Worm (Caenorhabditis elegans): ENCODE results near the gene pde-2.

pde-2 gene

ce11 chrIII:8956146-8956646, 25.5 kb downstream of the pde-2 start, which contains the start of the genes ZK643.5 and ZK643.2 (continued):
- peak; percentile 68 for TF ChIP-seq lir-3 (tag; optimal IDR thresholded peaks at IDR 0.05; ENCODE audit: poor library complexity)
- TF ChIP-seq dpl-1 (GFP tag; optimal IDR thresholded peaks at IDR 0.05): peak; percentile 75 to 86 (median 79)
- no peak for TF ChIP-seq ceh-88 (GFP tag; IDR thresholded peaks at IDR 0.05)
- TF ChIP-seq nhr-19 (GFP tag; conservative IDR thresholded peaks at IDR 0.05): peak; percentile 63
- peak; percentile 72 for TF ChIP-seq mep-1 (tag; optimal IDR thresholded peaks at IDR 0.05)
- peak; percentile 80 for TF ChIP-seq nhr-71 (tag; optimal IDR thresholded peaks at IDR 0.05)
- peak; percentile 72 for TF ChIP-seq tbx-2 (tag; optimal IDR thresholded peaks at IDR 0.05)
- peak; percentile 66 for TF ChIP-seq C16A3.4 (tag; optimal IDR thresholded peaks at IDR 0.05)
- peak; percentile 61 for TF ChIP-seq dsc-1 (tag; optimal IDR thresholded peaks at IDR 0.05)
- peak; percentile 8 for TF ChIP-seq irx-1 (tag; optimal IDR thresholded peaks at IDR 0.05)
- TF ChIP-seq grh-1 (GFP tag; IDR thresholded peaks at IDR 0.05): no peak
- TF ChIP-seq skn-1 (tag; optimal IDR thresholded peaks at IDR 0.05): peak; percentile 71

DNA sequence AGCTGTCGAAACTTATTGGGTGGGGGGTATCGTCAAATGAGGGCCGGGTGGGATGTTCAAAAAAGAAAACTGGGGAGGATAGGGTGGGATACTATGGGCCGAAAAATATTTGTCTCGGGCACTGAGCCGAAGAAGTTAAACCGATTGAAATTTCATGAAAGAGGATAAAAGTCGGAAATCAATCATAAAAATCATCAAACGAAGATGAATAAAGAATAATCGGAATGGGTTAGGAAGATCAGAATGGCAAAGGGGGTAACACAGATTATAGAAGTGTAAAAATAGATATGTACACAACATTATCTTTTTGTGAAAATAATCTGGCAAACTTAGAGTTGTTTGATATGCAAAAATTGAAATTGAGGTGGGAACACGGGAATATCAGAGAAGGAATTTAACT, 26.2 kb downstream of the pde-2 start:
- no peak for TF ChIP-seq unc-62 (GFP tag; optimal IDR thresholded peaks at IDR 0.05)
- no peak for TF ChIP-seq nhr-85 (tag)

- peak; percentile 38 for TF ChIP-seq lin-14 (GFP tag; optimal IDR thresholded peaks at IDR 0.05)
- TF ChIP-seq fkh-10 (GFP tag; optimal IDR thresholded peaks at IDR 0.05): peak; percentile 51
- TF ChIP-seq sox-4 (tag; optimal IDR thresholded peaks at IDR 0.05): no peak
Measured at ce11 chrIII:8949147-8949546, 32.5 kb downstream of the pde-2 start.

DNA sequence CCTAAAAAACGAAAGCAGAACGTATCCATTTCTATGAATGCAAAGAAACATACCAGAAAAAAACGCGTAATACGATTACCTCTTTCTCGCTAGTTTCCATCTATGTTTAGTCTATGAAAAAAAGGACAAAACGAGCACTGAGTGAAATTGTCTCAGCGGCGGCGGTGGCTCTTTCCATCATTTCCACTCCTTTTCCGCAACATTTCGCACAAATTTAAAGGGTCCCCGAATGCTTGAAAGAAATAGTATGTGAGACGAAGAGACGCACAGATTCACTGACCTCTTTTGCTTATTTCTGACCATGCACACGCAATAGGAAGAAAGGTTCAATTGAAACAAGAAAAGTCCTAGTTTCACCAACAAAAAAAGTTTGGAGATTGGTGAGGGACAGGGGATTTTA, 35.4 kb downstream of the pde-2 start:
- TF ChIP-seq nhr-85 (tag) (no peak), lin-14 (GFP tag; optimal IDR thresholded peaks at IDR 0.05) (peak; percentile 62), fkh-10 (GFP tag; optimal IDR thresholded peaks at IDR 0.05) (peak; percentile 49)

- TF ChIP-seq ama-1 (optimal IDR thresholded peaks at IDR 0.05) (no peak), efl-1 (optimal IDR thresholded peaks at IDR 0.05) (no peak), efl-1 (GFP tag; optimal IDR thresholded peaks at IDR 0.05 in 1 of 2) (peak in 1 of 2 experiments; percentile 84)
Measured at ce11 chrIII:8944357-8944756, 37.3 kb downstream of the pde-2 start, which contains the start of gene dhrr-1. dhrr-1 (plus strand) TSS chrIII:8944657.

ce11 chrIII:8937571-8937970, 44.1 kb downstream of the pde-2 start:
- TF ChIP-seq fos-1 (tag; optimal IDR thresholded peaks at IDR 0.05): peak; percentile 16
- no peak for TF ChIP-seq nhr-76 (tag; optimal IDR thresholded peaks at IDR 0.05)
- TF ChIP-seq mep-1 (tag; optimal IDR thresholded peaks at IDR 0.05): peak; percentile 83
- TF ChIP-seq ceh-8 (GFP tag; optimal IDR thresholded peaks at IDR 0.05): peak; percentile 9
- TF ChIP-seq ceh-82 (tag; optimal IDR thresholded peaks at IDR 0.05): peak; percentile 27 to 74 (median 58)
- no peak for TF ChIP-seq pqm-1 (tag; optimal IDR thresholded peaks at IDR 0.05)
- peak; percentile 52 for TF ChIP-seq snpc-4 (tag; optimal IDR thresholded peaks at IDR 0.05)
- TF ChIP-seq skn-1 (tag; optimal IDR thresholded peaks at IDR 0.05): peak; percentile 72
- peak; percentile 76 for TF ChIP-seq nhr-19 (GFP tag; conservative IDR thresholded peaks at IDR 0.05)
- TF ChIP-seq nhr-84 (tag; optimal IDR thresholded peaks at IDR 0.05): no peak
- peak; percentile 18 for TF ChIP-seq nhr-237 (tag; optimal IDR thresholded peaks at IDR 0.05)
- TF ChIP-seq nhr-71 (tag; optimal IDR thresholded peaks at IDR 0.05): peak; percentile 83
- TF ChIP-seq rnt-1 (tag; optimal IDR thresholded peaks at IDR 0.05): peak; percentile 86
- peak in 2 of 6 experiments; percentile 4 to 11 for TF ChIP-seq elt-3 (tag; optimal IDR thresholded peaks at IDR 0.05)
- TF ChIP-seq C34B4.2 (tag; optimal IDR thresholded peaks at IDR 0.05): no peak
- TF ChIP-seq nhr-28 (tag; optimal IDR thresholded peaks at IDR 0.05): no peak
- peak in 1 of 2 experiments; percentile 41 for TF ChIP-seq ztf-11 (tag; optimal IDR thresholded peaks at IDR 0.05)
- TF ChIP-seq egl-13 (tag; optimal IDR thresholded peaks at IDR 0.05): peak; percentile 57
- peak; percentile 68 for TF ChIP-seq fkh-8 (tag; optimal IDR thresholded peaks at IDR 0.05)
- peak; percentile 36 for TF ChIP-seq jun-1 (tag; optimal IDR thresholded peaks at IDR 0.05)
- TF ChIP-seq isw-1 (GFP tag; IDR thresholded peaks at IDR 0.05): peak; percentile 35
- TF ChIP-seq aha-1 (tag; optimal IDR thresholded peaks at IDR 0.05): no peak
- TF ChIP-seq dpl-1 (GFP tag; optimal IDR thresholded peaks at IDR 0.05): peak; percentile 38 to 68 (median 60)
- TF ChIP-seq sox-4 (tag; optimal IDR thresholded peaks at IDR 0.05): peak; percentile 34
- TF ChIP-seq blmp-1 (tag; optimal IDR thresholded peaks at IDR 0.05): peak; percentile 12
- TF ChIP-seq hlh-4 (tag; optimal IDR thresholded peaks at IDR 0.05): no peak
- peak; percentile 73 for TF ChIP-seq tbx-2 (tag; optimal IDR thresholded peaks at IDR 0.05)
- TF ChIP-seq lin-13 (GFP tag; optimal IDR thresholded peaks at IDR 0.05): peak; percentile 76
- TF ChIP-seq C16A3.4 (tag; optimal IDR thresholded peaks at IDR 0.05): peak; percentile 78
- no peak for TF ChIP-seq nhr-11 (tag; optimal IDR thresholded peaks at IDR 0.05)
- peak; percentile 38 for TF ChIP-seq ztf-4 (tag; optimal IDR thresholded peaks at IDR 0.05)

Data from whole organism, L1 larva.